Worm (Caenorhabditis elegans) whole organism, L2 larva: ENCODE data around the gene sym-1.

ENCODE experiments used
- R02D3.7 ChIP-seq: fragments of 150-350 bp; optimal IDR thresholded peaks from 2 replicates; lab custom pipeline; 2014; ENCODE audit warnings: missing biosample characterization, missing genetic modification characterization
- aly-2 ChIP-seq: fragments of 150-350 bp; optimal IDR thresholded peaks from 2 replicates; lab custom pipeline; 2014; ENCODE audit warnings: missing biosample characterization, missing genetic modification characterization
- ama-1 ChIP-seq: fragments of 150-350 bp; optimal IDR thresholded peaks from 2 replicates; lab custom pipeline; 2018; ENCODE audit warnings: inconsistent platforms
- elt-1 ChIP-seq: fragments of 150-350 bp; optimal IDR thresholded peaks from 2 replicates; lab custom pipeline; 2014; ENCODE audit warnings: missing biosample characterization, missing genetic modification characterization
- lin-11 ChIP-seq: fragments of 150-350 bp; sonication (generic microtip); optimal IDR thresholded peaks from 2 replicates; lab custom pipeline; 2014; ENCODE audit warnings: missing biosample characterization, missing genetic modification characterization, inconsistent platforms, mixed read lengths
- mdl-1 ChIP-seq, 2 experiments: fragments of 150-350 bp in 1 of 2; sonication (generic microtip) in 1 of 2; optimal IDR thresholded peaks; 2 replicates each; lab custom pipeline; 2017; ENCODE audit warnings: missing biosample characterization in 2 of 2, missing genetic modification characterization in 2 of 2
- snpc-4 ChIP-seq: fragments of 150-350 bp; optimal IDR thresholded peaks from 2 replicates; lab custom pipeline; 2014; ENCODE audit warnings: missing biosample characterization, missing genetic modification characterization
- unc-62 ChIP-seq: fragments of 150-350 bp; optimal IDR thresholded peaks from 2 replicates; lab custom pipeline; 2014; ENCODE audit warnings: missing biosample characterization, missing genetic modification reagents, missing genetic modification characterization
- ztf-4 ChIP-seq: fragments of 150-350 bp; optimal IDR thresholded peaks from 2 replicates; lab custom pipeline; 2014; ENCODE audit warnings: missing biosample characterization, missing genetic modification characterization

DNA sequence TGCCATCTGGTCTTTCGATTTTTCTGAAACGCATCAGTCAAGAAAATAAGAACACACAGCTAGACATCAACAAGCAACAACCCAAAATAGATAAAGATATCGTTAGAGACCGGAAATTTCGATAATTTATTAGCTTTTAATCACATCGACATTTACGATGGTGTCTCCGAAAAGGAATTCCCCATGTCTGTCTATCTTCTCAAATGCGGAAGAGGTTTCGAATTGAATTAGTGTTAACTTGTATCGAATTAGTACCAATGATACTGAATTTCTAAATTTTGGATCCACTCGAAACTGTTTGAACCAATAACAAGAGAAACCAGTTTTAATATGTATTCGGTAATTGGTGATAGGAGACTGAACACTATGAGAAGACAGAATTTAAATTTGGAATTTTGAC is 46.8 kb upstream of the sym-1 start:
- no peak for TF ChIP-seq unc-62 (GFP tag; lab: Kevin White, UChicago)
- TF ChIP-seq R02D3.7 (tag; lab: Kevin White, UChicago) = no peak
- no peak for TF ChIP-seq elt-1 (tag; lab: Kevin White, UChicago)
- TF ChIP-seq aly-2 (tag; lab: Kevin White, UChicago) = no peak
- no peak for TF ChIP-seq snpc-4 (tag; lab: Kevin White, UChicago)
- TF ChIP-seq mdl-1 (tag; optimal IDR thresholded peaks at IDR 0.05; lab: Kevin White, UChicago) = no peak
- no peak for TF ChIP-seq ama-1 (lab: Kevin White, UChicago)
- no peak for TF ChIP-seq ztf-4
- TF ChIP-seq lin-11 (tag; lab: Kevin White, UChicago) = no peak
